Worm (Caenorhabditis elegans) whole organism, L2 larva: ENCODE measurements around the gene fbxa-143.

ENCODE experiments used
- C34F6.9 ChIP-seq: fragments of 150-350 bp; optimal IDR thresholded peaks from 2 replicates; lab custom pipeline; 2014; ENCODE audit warnings: missing biosample characterization, missing genetic modification characterization
- F13H6.1 ChIP-seq: sonication (generic microtip); optimal IDR thresholded peaks from 2 replicates; lab custom pipeline; 2016; ENCODE audit warnings: missing genetic modification characterization, missing compliant biosample characterization
- R02D3.7 ChIP-seq: fragments of 150-350 bp; optimal IDR thresholded peaks from 2 replicates; lab custom pipeline; 2014; ENCODE audit warnings: missing biosample characterization, missing genetic modification characterization
- Y55F3AM.14 ChIP-seq: fragments of 200-800 bp; sonication (Bioruptor generic); optimal IDR thresholded peaks from 2 replicates; lab custom pipeline; 2018; ENCODE audit warnings: mild to moderate bottlenecking, missing genetic modification characterization, missing compliant biosample characterization
- ZK546.5 ChIP-seq: sonication (generic microtip); optimal IDR thresholded peaks from 2 replicates; lab custom pipeline; 2017; ENCODE audit warnings: missing biosample characterization, missing genetic modification characterization
- aly-2 ChIP-seq: fragments of 150-350 bp; optimal IDR thresholded peaks from 2 replicates; lab custom pipeline; 2014; ENCODE audit warnings: missing biosample characterization, missing genetic modification characterization
- ama-1 ChIP-seq: fragments of 150-350 bp; optimal IDR thresholded peaks from 2 replicates; lab custom pipeline; 2018; ENCODE audit warnings: inconsistent platforms
- ceh-82 ChIP-seq: fragments of 150-350 bp; optimal IDR thresholded peaks from 2 replicates; lab custom pipeline; 2014; ENCODE audit warnings: missing biosample characterization, missing genetic modification characterization
- egl-27 ChIP-seq: sonication (generic microtip); optimal IDR thresholded peaks from 3 replicates; lab custom pipeline; 2017; ENCODE audit warnings: missing biosample characterization, missing genetic modification reagents, missing genetic modification characterization
- elt-1 ChIP-seq: fragments of 150-350 bp; optimal IDR thresholded peaks from 2 replicates; lab custom pipeline; 2014; ENCODE audit warnings: missing biosample characterization, missing genetic modification characterization
- elt-3 ChIP-seq: sonication (generic microtip); optimal IDR thresholded peaks from 2 replicates; lab custom pipeline; 2017; ENCODE audit warnings: missing biosample characterization, missing genetic modification characterization
- fos-1 ChIP-seq: fragments of 150-350 bp; optimal IDR thresholded peaks from 2 replicates; lab custom pipeline; 2014; ENCODE audit warnings: missing biosample characterization, missing genetic modification characterization
- gmeb-1 ChIP-seq: fragments of 150-350 bp; optimal IDR thresholded peaks from 2 replicates; lab custom pipeline; 2014; ENCODE audit warnings: missing biosample characterization, missing genetic modification characterization
- lin-11 ChIP-seq: fragments of 150-350 bp; sonication (generic microtip); optimal IDR thresholded peaks from 2 replicates; lab custom pipeline; 2014; ENCODE audit warnings: missing biosample characterization, missing genetic modification characterization, inconsistent platforms, mixed read lengths
- lin-39 ChIP-seq: fragments of 150-350 bp; optimal IDR thresholded peaks from 2 replicates; lab custom pipeline; 2014; ENCODE audit warnings: missing biosample characterization, missing genetic modification reagents, missing genetic modification characterization
- lsy-2 ChIP-seq, 2 experiments: fragments of 150-350 bp in 1 of 2; sonication (generic microtip) in 1 of 2; optimal IDR thresholded peaks; 2 replicates each; lab custom pipeline; 2014 to 2017; ENCODE audit warnings: missing biosample characterization in 2 of 2, missing genetic modification characterization in 2 of 2
- mab-5 ChIP-seq: fragments of 150-350 bp; optimal IDR thresholded peaks from 2 replicates; lab custom pipeline; 2014; ENCODE audit warnings: missing biosample characterization, missing genetic modification characterization
- mbf-1 ChIP-seq: sonication (generic microtip); optimal IDR thresholded peaks from 2 replicates; lab custom pipeline; 2017; ENCODE audit warnings: missing biosample characterization, missing genetic modification characterization
- nhr-12 ChIP-seq: fragments of 150-350 bp; optimal IDR thresholded peaks from 2 replicates; lab custom pipeline; 2014; ENCODE audit warnings: missing biosample characterization, missing genetic modification characterization
- nhr-129 ChIP-seq: fragments of 150-350 bp; optimal IDR thresholded peaks from 2 replicates; lab custom pipeline; 2014; ENCODE audit warnings: missing biosample characterization, missing genetic modification characterization
- nhr-21 ChIP-seq: fragments of 150-350 bp; optimal IDR thresholded peaks from 2 replicates; lab custom pipeline; 2014; ENCODE audit warnings: missing biosample characterization, missing genetic modification characterization
- nhr-23 ChIP-seq: fragments of 150-350 bp; optimal IDR thresholded peaks from 2 replicates; lab custom pipeline; 2014; ENCODE audit warnings: missing biosample characterization, missing genetic modification reagents, missing genetic modification characterization
- nhr-237 ChIP-seq: fragments of 150-350 bp; optimal IDR thresholded peaks from 2 replicates; lab custom pipeline; 2014; ENCODE audit warnings: missing biosample characterization, missing genetic modification characterization
- nhr-25 ChIP-seq: fragments of 150-350 bp; sonication (generic microtip); optimal IDR thresholded peaks from 3 replicates; lab custom pipeline; 2014; ENCODE audit warnings: missing biosample characterization, missing genetic modification characterization
- nhr-6 ChIP-seq: fragments of 150-350 bp; optimal IDR thresholded peaks from 2 replicates; lab custom pipeline; 2014; ENCODE audit warnings: missing biosample characterization, missing genetic modification characterization
- nhr-77 ChIP-seq: fragments of 150-350 bp; optimal IDR thresholded peaks from 2 replicates; lab custom pipeline; 2014; ENCODE audit warnings: missing biosample characterization, missing genetic modification characterization
- peb-1 ChIP-seq: fragments of 150-350 bp; optimal IDR thresholded peaks from 2 replicates; lab custom pipeline; 2014; ENCODE audit warnings: missing biosample characterization, missing genetic modification characterization
- sem-4 ChIP-seq: fragments of 150-350 bp; optimal IDR thresholded peaks from 2 replicates; lab custom pipeline; 2014; ENCODE audit warnings: missing biosample characterization, missing genetic modification reagents, missing genetic modification characterization
- skn-1 ChIP-seq: sonication (generic microtip); optimal IDR thresholded peaks from 2 replicates; lab custom pipeline; 2017; ENCODE audit warnings: missing biosample characterization, missing genetic modification characterization
- sma-3 ChIP-seq: sonication (generic microtip); optimal IDR thresholded peaks from 2 replicates; lab custom pipeline; 2016; ENCODE audit warnings: missing genetic modification reagents, missing genetic modification characterization, missing compliant biosample characterization
- sma-9 ChIP-seq, 2 experiments: fragments of 150-350 bp in 1 of 2; sonication (generic microtip) in 1 of 2; optimal IDR thresholded peaks; 2 replicates each; lab custom pipeline; 2014 to 2016; ENCODE audit warnings: missing genetic modification characterization in 2 of 2, mild to moderate bottlenecking in 1 of 2, missing biosample characterization in 1 of 2, missing compliant biosample characterization in 1 of 2, missing genetic modification reagents in 1 of 2, moderate library complexity in 1 of 2
- snpc-4 ChIP-seq: fragments of 150-350 bp; optimal IDR thresholded peaks from 2 replicates; lab custom pipeline; 2014; ENCODE audit warnings: missing biosample characterization, missing genetic modification characterization
- unc-39 ChIP-seq: fragments of 150-350 bp; optimal IDR thresholded peaks from 2 replicates; lab custom pipeline; 2014; ENCODE audit warnings: missing biosample characterization, missing genetic modification characterization
- unc-55 ChIP-seq: fragments of 150-350 bp; sonication (generic microtip); optimal IDR thresholded peaks from 3 replicates; lab custom pipeline; 2014; ENCODE audit warnings: missing biosample characterization, missing genetic modification reagents, missing genetic modification characterization
- unc-62 ChIP-seq: fragments of 150-350 bp; optimal IDR thresholded peaks from 2 replicates; lab custom pipeline; 2014; ENCODE audit warnings: missing biosample characterization, missing genetic modification reagents, missing genetic modification characterization
- zag-1 ChIP-seq: fragments of 150-350 bp; optimal IDR thresholded peaks from 2 replicates; lab custom pipeline; 2014; ENCODE audit warnings: missing biosample characterization, missing genetic modification characterization
- ztf-1 ChIP-seq: fragments of 200-800 bp; sonication (Bioruptor generic); conservative IDR thresholded peaks from 2 replicates; pipeline ENCODE4 v1.3.6; 2022; ENCODE audit warnings: missing genetic modification characterization, missing compliant biosample characterization
- ztf-11 ChIP-seq: sonication (generic microtip); optimal IDR thresholded peaks from 2 replicates; lab custom pipeline; 2017; ENCODE audit warnings: missing biosample characterization, missing genetic modification characterization

The fbxa-143 gene

ce11 chrV:16165936-16166335 is 38.6 kb upstream of the fbxa-143 start, which contains the start of gene str-108:
Gene str-108 (plus strand): TSS chrV:16166236.
- TF ChIP-seq lin-39 (tag; lab: Kevin White, UChicago) (no peak), fos-1 (tag; lab: Kevin White, UChicago) (no peak), nhr-21 (no peak), unc-55 (no peak), aly-2 (tag; lab: Kevin White, UChicago) (no peak), sem-4 (no peak), C34F6.9 (no peak), R02D3.7 (tag; lab: Kevin White, UChicago) (no peak), nhr-23 (no peak), lin-11 (no peak), mab-5 (tag; lab: Kevin White, UChicago) (no peak), ztf-11 (tag; lab: Kevin White, UChicago) (no peak), elt-3 (tag; lab: Kevin White, UChicago) (no peak), unc-62 (GFP tag; lab: Kevin White, UChicago) (no peak), nhr-237 (no peak), nhr-6 (tag; lab: Kevin White, UChicago) (no peak), gmeb-1 (no peak), zag-1 (tag; lab: Kevin White, UChicago) (no peak), Y55F3AM.14 (GFP tag; lab: Kevin White, UChicago) (no peak)
- TF ChIP-seq, all 48 proteins: peak for 0

- TF ChIP-seq sma-9 (GFP tag; optimal IDR thresholded peaks at IDR 0.05; lab: Kevin White, UChicago) (no peak), sma-9 (tag; optimal IDR thresholded peaks at IDR 0.05; lab: Kevin White, UChicago) (no peak), nhr-129 (tag; lab: Kevin White, UChicago) (no peak), sem-4 (no peak), ztf-11 (tag; lab: Kevin White, UChicago) (no peak), ztf-1 (GFP tag; lab: Robert Waterston, UW) (no peak), ama-1 (lab: Kevin White, UChicago) (no peak), peb-1 (no peak), mbf-1 (no peak), ceh-82 (tag; lab: Kevin White, UChicago) (no peak), skn-1 (tag; lab: Kevin White, UChicago) (no peak), sma-3 (GFP tag; lab: Kevin White, UChicago) (no peak), unc-62 (GFP tag; lab: Kevin White, UChicago) (no peak), nhr-6 (tag; lab: Kevin White, UChicago) (no peak), lsy-2 (tag; optimal IDR thresholded peaks at IDR 0.05; lab: Kevin White, UChicago) (no peak), nhr-25 (tag; lab: Kevin White, UChicago) (no peak), F13H6.1 (tag; lab: Kevin White, UChicago) (no peak)
Measured at ce11 chrV:16163719-16164118, 36.4 kb upstream of the fbxa-143 start, which contains the start of gene F10A3.12. Gene F10A3.12 (plus strand): TSS chrV:16164019.

- TF ChIP-seq ZK546.5 (tag; lab: Kevin White, UChicago) (no peak), elt-3 (tag; lab: Kevin White, UChicago) (no peak), unc-55 (no peak), zag-1 (tag; lab: Kevin White, UChicago) (no peak), elt-1 (no peak), C34F6.9 (no peak), snpc-4 (tag; lab: Kevin White, UChicago) (no peak), skn-1 (tag; lab: Kevin White, UChicago) (no peak), mab-5 (tag; lab: Kevin White, UChicago) (no peak), F13H6.1 (tag; lab: Kevin White, UChicago) (no peak), nhr-77 (no peak), sma-9 (GFP tag; optimal IDR thresholded peaks at IDR 0.05; lab: Kevin White, UChicago) (no peak), sma-9 (tag; optimal IDR thresholded peaks at IDR 0.05; lab: Kevin White, UChicago) (no peak), nhr-129 (tag; lab: Kevin White, UChicago) (no peak), lin-39 (tag; lab: Kevin White, UChicago) (no peak), lsy-2 (tag; optimal IDR thresholded peaks at IDR 0.05; lab: Kevin White, UChicago) (no peak), unc-39 (tag; lab: Kevin White, UChicago) (no peak)
- TF ChIP-seq, all 48 proteins: peak for 0
Measured at ce11 chrV:16162124-16162735, 34.9 kb upstream of the fbxa-143 start, which contains the start of the genes str-109 and F10A3.11. Gene str-109 (minus strand): TSS chrV:16162224. Gene F10A3.11 (plus strand): TSS chrV:16162685.

- TF ChIP-seq unc-55 (peak; percentile 56), snpc-4 (tag; lab: Kevin White, UChicago) (no peak), fos-1 (tag; lab: Kevin White, UChicago) (peak; percentile 62), nhr-12 (tag; lab: Kevin White, UChicago) (no peak), ama-1 (lab: Kevin White, UChicago) (no peak), elt-1 (no peak), skn-1 (tag; lab: Kevin White, UChicago) (no peak), nhr-129 (tag; lab: Kevin White, UChicago) (peak; percentile 83), egl-27 (tag; lab: Kevin White, UChicago) (no peak)
Measured at ce11 chrV:16160087-16160486, 32.8 kb upstream of the fbxa-143 start.
